Worm (Caenorhabditis elegans): Measurements from ENCODE around the gene F07A11.4.

DNA sequence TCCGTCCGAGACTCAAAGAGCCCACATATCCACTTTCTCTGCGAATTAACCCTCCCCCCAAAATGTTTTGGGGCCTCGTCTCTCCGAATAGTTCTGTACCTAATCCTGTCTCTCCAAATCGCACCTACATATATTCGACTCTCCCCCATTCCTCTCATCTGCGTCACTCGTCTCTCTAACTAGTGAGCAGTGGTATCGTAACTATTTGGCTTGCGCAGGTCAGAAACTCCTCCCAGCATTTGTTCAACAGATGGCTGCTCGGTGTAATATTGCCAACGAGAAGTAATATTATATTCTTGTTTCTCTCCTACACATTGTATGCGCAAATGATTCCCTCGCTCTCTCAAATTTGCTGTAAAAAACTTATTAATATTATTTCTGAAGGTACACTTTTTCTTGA is 45.2 kb upstream of the F07A11.4 start, which contains the start of gene F54D5.24:
- no peak for TF ChIP-seq pqm-1 (tag; optimal IDR thresholded peaks at IDR 0.05)
- no peak for TF ChIP-seq pha-4 (tag; optimal IDR thresholded peaks at IDR 0.05)
- TF ChIP-seq fkh-6 (tag; optimal IDR thresholded peaks at IDR 0.05), result no peak
- TF ChIP-seq fkh-10 (GFP tag; optimal IDR thresholded peaks at IDR 0.05), result no peak
- no peak for TF ChIP-seq eyg-1 (tag; optimal IDR thresholded peaks at IDR 0.05)
